Worm (Caenorhabditis elegans) whole organism, mixed stage, embryonic: Measurements from ENCODE around the gene unc-17.

Experiments
- ceh-43 ChIP-seq: fragments of 200-800 bp; sonication (Bioruptor generic); optimal IDR thresholded peaks from 2 replicates; lab custom pipeline; 2018; ENCODE audit warnings: mild to moderate bottlenecking, missing genetic modification characterization, moderate library complexity, missing compliant biosample characterization
- ces-1 ChIP-seq: fragments of 150-350 bp; optimal IDR thresholded peaks from 2 replicates; lab custom pipeline; 2014; ENCODE audit warnings: missing biosample characterization, missing genetic modification reagents, missing genetic modification characterization
- drap-1 ChIP-seq: fragments of 200-800 bp; sonication (Bioruptor generic); optimal IDR thresholded peaks from 3 replicates; lab custom pipeline; 2018; ENCODE audit warnings: mild to moderate bottlenecking, missing genetic modification characterization, missing compliant biosample characterization
- lsy-2 ChIP-seq: fragments of 150-350 bp; optimal IDR thresholded peaks from 2 replicates; lab custom pipeline; 2014; ENCODE audit warnings: missing biosample characterization, missing genetic modification characterization
- mab-5 ChIP-seq: fragments of 150-350 bp; optimal IDR thresholded peaks from 2 replicates; lab custom pipeline; 2014; ENCODE audit warnings: missing biosample characterization, missing genetic modification characterization
- nhr-237 ChIP-seq: fragments of 150-350 bp; optimal IDR thresholded peaks from 2 replicates; lab custom pipeline; 2014; ENCODE audit warnings: missing biosample characterization, missing genetic modification characterization
- pha-4 ChIP-seq: fragments of 150-350 bp; optimal IDR thresholded peaks from 2 replicates; lab custom pipeline; 2018; ENCODE audit warnings: missing biosample characterization, missing genetic modification reagents, missing genetic modification characterization
- snpc-4 ChIP-seq: fragments of 150-350 bp; optimal IDR thresholded peaks from 2 replicates; lab custom pipeline; 2014; ENCODE audit warnings: missing biosample characterization, missing genetic modification characterization
- sptf-1 ChIP-seq: sonication (generic microtip); optimal IDR thresholded peaks from 2 replicates; lab custom pipeline; 2017; ENCODE audit warnings: mild to moderate bottlenecking, missing genetic modification characterization, moderate library complexity, missing compliant biosample characterization
- ztf-11 ChIP-seq: fragments of 150-350 bp; optimal IDR thresholded peaks from 2 replicates; lab custom pipeline; 2014; ENCODE audit warnings: missing biosample characterization, missing genetic modification characterization

DNA sequence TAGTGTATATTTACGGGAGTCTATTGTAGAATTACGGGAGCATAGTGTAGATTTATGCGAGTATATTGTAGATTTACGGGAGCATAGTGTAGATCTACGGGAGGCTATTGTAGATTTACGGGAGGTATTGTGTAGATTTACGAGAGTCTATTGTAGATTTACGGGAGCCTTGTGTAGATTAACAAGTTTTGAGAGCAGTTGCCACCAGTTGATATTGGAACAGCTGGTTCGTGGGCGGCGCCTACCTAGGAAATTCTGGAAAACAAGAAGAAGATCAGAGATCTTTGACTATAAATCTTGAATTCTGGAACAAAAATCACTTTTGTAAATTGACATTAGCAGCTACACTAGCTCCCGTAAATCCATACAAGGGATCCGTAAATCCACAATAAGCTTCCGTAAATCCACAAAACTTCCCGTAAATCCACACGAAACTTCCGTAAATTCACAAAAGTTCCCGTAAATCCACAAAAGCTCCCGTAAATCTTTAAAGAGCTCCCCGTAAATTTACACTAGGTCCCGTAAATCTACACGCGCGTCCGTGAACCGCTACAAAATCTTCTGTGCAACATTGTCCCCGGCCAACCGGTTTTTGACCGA lies 28.4 kb upstream of the unc-17 start:
- TF ChIP-seq ceh-43: no peak
- no peak for TF ChIP-seq sptf-1
- TF ChIP-seq mab-5 (tag; lab: Kevin White, UChicago): no peak
- no peak for TF ChIP-seq ces-1 (GFP tag; lab: Kevin White, UChicago)
- TF ChIP-seq pha-4 (tag; lab: Kevin White, UChicago): no peak
- no peak for TF ChIP-seq ztf-11 (tag; lab: Kevin White, UChicago)
- TF ChIP-seq snpc-4 (tag; lab: Kevin White, UChicago): no peak
- no peak for TF ChIP-seq drap-1 (GFP tag; lab: Kevin White, UChicago)
- TF ChIP-seq nhr-237 (tag; lab: Kevin White, UChicago): no peak
- TF ChIP-seq lsy-2: no peak
